Worm (Caenorhabditis elegans) whole organism, L4/young adult: ENCODE data around the gene F44G3.7.

Source experiments
- W03F9.2 ChIP-seq: fragments of 150-350 bp; optimal IDR thresholded peaks from 2 replicates; lab custom pipeline; 2014; ENCODE audit warnings: missing biosample characterization, missing genetic modification characterization
- dao-5 ChIP-seq: sonication (generic microtip); optimal IDR thresholded peaks from 2 replicates; lab custom pipeline; 2016; ENCODE audit warnings: missing genotype, missing genetic modification characterization, moderate library complexity, missing compliant biosample characterization
- him-1 ChIP-seq: sonication (generic microtip); optimal IDR thresholded peaks from 2 replicates; lab custom pipeline; 2016; ENCODE audit warnings: missing genotype, missing genetic modification reagents, missing genetic modification characterization, missing compliant biosample characterization

DNA sequence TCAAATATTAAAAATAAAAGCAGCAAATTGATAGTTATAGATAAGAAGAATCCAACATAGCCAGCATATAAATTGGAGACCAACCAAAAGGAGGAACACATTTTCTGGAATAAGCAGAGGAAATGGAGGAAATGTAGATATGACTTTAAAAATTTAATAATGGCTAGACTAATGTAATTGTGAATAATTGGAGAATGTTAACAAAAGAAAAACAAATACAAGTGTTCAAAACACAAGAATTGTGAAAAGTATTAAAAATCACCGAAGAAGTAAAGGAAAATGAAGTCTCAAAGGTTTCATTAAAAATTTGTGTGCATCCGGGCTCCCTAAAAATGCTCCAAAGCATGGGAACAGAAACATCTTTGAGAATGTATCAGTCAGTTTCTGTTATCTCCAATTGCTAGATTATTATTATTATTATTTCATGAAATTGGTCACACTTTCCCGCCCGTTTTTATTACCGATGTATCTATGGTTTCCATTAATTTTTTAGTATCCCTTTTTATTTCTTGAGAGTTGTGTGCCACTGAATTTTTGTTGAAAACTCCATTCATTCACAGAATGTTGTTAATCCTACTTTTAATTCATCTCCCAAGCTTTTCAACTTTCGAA, 25.3 kb upstream of the F44G3.7 start, which contains the start of the genes str-109 and F10A3.11:
- TF ChIP-seq dao-5 (tag; lab: Kevin White, UChicago) (no peak), W03F9.2 (no peak), him-1 (tag; lab: Kevin White, UChicago) (no peak)
